Worm (Caenorhabditis elegans) whole organism, L4/young adult: ENCODE measurements around the gene nhr-210.

Experiments used
- dao-5 ChIP-seq: sonication (generic microtip); optimal IDR thresholded peaks from 2 replicates; lab custom pipeline; 2016; ENCODE audit warnings: missing genotype, missing genetic modification characterization, moderate library complexity, missing compliant biosample characterization
- him-1 ChIP-seq: sonication (generic microtip); optimal IDR thresholded peaks from 2 replicates; lab custom pipeline; 2016; ENCODE audit warnings: missing genotype, missing genetic modification reagents, missing genetic modification characterization, missing compliant biosample characterization

- TF ChIP-seq dao-5 (no peak), him-1 (tag; lab: Kevin White, UChicago) (no peak)
These were observed 36.5 kb downstream of the nhr-210 start for ce11 chrV:482860-483259.
